Fruit fly (Drosophila melanogaster) whole organism, adult: ENCODE results near the gene CG12605.

Source experiments
- CG14711 ChIP-seq: fragments of 200-800 bp; sonication (Bioruptor generic); optimal IDR thresholded peaks from 2 replicates; lab custom pipeline; 2018; ENCODE audit warnings: missing biosample characterization, mild to moderate bottlenecking, missing genetic modification characterization, moderate library complexity
- CG33017 ChIP-seq: fragments of 200-800 bp; sonication (Bioruptor generic); optimal IDR thresholded peaks from 2 replicates; lab custom pipeline; 2018; ENCODE audit warnings: missing biosample characterization, mild to moderate bottlenecking, missing genetic modification characterization, moderate library complexity
- Hr96 ChIP-seq: fragments of 200-800 bp; sonication (Bioruptor generic); optimal IDR thresholded peaks from 2 replicates; lab custom pipeline; 2016; ENCODE audit warnings: missing biosample characterization, missing genetic modification characterization
- bab1 ChIP-seq: fragments of 200-800 bp; sonication (Bioruptor generic); optimal IDR thresholded peaks from 3 replicates; lab custom pipeline; 2019; ENCODE audit warnings: missing biosample characterization, mild to moderate bottlenecking, missing genetic modification characterization, moderate library complexity
- kay ChIP-seq: fragments of 200-800 bp; sonication (Bioruptor generic); peaks from one replicate; lab custom pipeline; 2016; ENCODE audit warnings: missing biosample characterization, missing genetic modification characterization, borderline replicate concordance

dm6 chr3L:3940075-3940819, 24.3 kb downstream of the CG12605 start, which contains the start of gene CG12766:
- no peak for TF ChIP-seq Hr96 (GFP tag; lab: Kevin White, UChicago)
- TF ChIP-seq kay (GFP tag; lab: Kevin White, UChicago) = peak; percentile 97
- TF ChIP-seq CG33017 (tag; lab: Kevin White, UChicago) = peak; percentile 78
- peak; percentile 77 for TF ChIP-seq CG14711 (tag; lab: Kevin White, UChicago)
- TF ChIP-seq bab1 (GFP tag; lab: Kevin White, UChicago) = peak; percentile 24
